Fruit fly (Drosophila melanogaster) whole organism, embryonic: ENCODE measurements around the gene CG13032.

ENCODE experiments used
- Ada2b ChIP-seq: fragments of 200-800 bp; sonication (Bioruptor generic); IDR thresholded peaks from 2 replicates; pipeline ENCODE4 v1.3.6; 2022; ENCODE audit warnings: missing biosample characterization, missing genetic modification characterization
- B-H1 ChIP-seq: fragments of 200-800 bp; sonication (Bioruptor generic); IDR thresholded peaks from 3 replicates; pipeline ENCODE4 v1.3.6; 2022; ENCODE audit warnings: missing biosample characterization, missing genetic modification characterization
- CG10979 ChIP-seq: fragments of 200-800 bp; sonication (Bioruptor generic); optimal IDR thresholded peaks from 2 replicates; lab custom pipeline; 2018; ENCODE audit warnings: missing biosample characterization, mild to moderate bottlenecking, missing genetic modification characterization, moderate library complexity
- CG11560 ChIP-seq: fragments of 200-800 bp; sonication (Bioruptor generic); IDR thresholded peaks from 3 replicates; pipeline ENCODE4 v1.3.6; 2022; ENCODE audit warnings: missing biosample characterization, missing genetic modification characterization
- CG12155 ChIP-seq: fragments of 200-800 bp; sonication (Bioruptor generic); optimal IDR thresholded peaks from 3 replicates; lab custom pipeline; 2016; ENCODE audit warnings: missing biosample characterization, missing genetic modification characterization
- CG16863 ChIP-seq: fragments of 200-800 bp; sonication (Bioruptor generic); optimal IDR thresholded peaks from 3 replicates; lab custom pipeline; 2016; ENCODE audit warnings: missing biosample characterization, missing genetic modification characterization
- CG17186 ChIP-seq: fragments of 200-800 bp; sonication (Bioruptor generic); optimal IDR thresholded peaks from 3 replicates; lab custom pipeline; 2017; ENCODE audit warnings: missing biosample characterization, missing genetic modification reagents, missing genetic modification characterization
- CG17829 ChIP-seq: fragments of 200-800 bp; optimal IDR thresholded peaks from 2 replicates; lab custom pipeline; 2019; ENCODE audit warnings: missing biosample characterization, mild to moderate bottlenecking, missing genetic modification characterization, moderate library complexity
- CG1792 ChIP-seq: fragments of 200-800 bp; sonication (Bioruptor generic); optimal IDR thresholded peaks from 2 replicates; lab custom pipeline; 2016; ENCODE audit warnings: missing biosample characterization, missing genetic modification characterization
- CG1832 ChIP-seq: fragments of 200-800 bp; sonication (Bioruptor generic); optimal IDR thresholded peaks from 2 replicates; lab custom pipeline; 2017; ENCODE audit warnings: missing biosample characterization, mild to moderate bottlenecking, missing genetic modification characterization, inconsistent platforms
- CG18476 ChIP-seq: fragments of 200-800 bp; sonication (Bioruptor generic); optimal IDR thresholded peaks from 2 replicates; lab custom pipeline; 2016; ENCODE audit warnings: missing biosample characterization, mild to moderate bottlenecking, missing genetic modification characterization
- CG2202 ChIP-seq: fragments of 200-800 bp; sonication (Bioruptor generic); optimal IDR thresholded peaks from 2 replicates; lab custom pipeline; 2018; ENCODE audit warnings: missing biosample characterization, mild to moderate bottlenecking, missing genetic modification characterization
- CG2678 ChIP-seq: fragments of 200-800 bp; sonication (Bioruptor generic); optimal IDR thresholded peaks from 3 replicates; lab custom pipeline; 2019; ENCODE audit warnings: missing biosample characterization, mild to moderate bottlenecking, missing genetic modification characterization, moderate library complexity
- CG42726 ChIP-seq: fragments of 200-800 bp; sonication (Bioruptor generic); IDR thresholded peaks from 2 replicates; pipeline ENCODE4 v1.3.6; 2022; ENCODE audit warnings: missing biosample characterization, missing genetic modification characterization; ENCODE audit not compliant: partially characterized antibody
- CG4328 ChIP-seq: fragments of 200-800 bp; sonication (Bioruptor generic); optimal IDR thresholded peaks from 3 replicates; lab custom pipeline; 2017; ENCODE audit warnings: missing biosample characterization, missing genetic modification reagents, missing genetic modification characterization
- CG4617 ChIP-seq: fragments of 200-800 bp; sonication (Bioruptor generic); optimal IDR thresholded peaks from 3 replicates; lab custom pipeline; 2016; ENCODE audit warnings: missing biosample characterization, missing genetic modification characterization, borderline replicate concordance
- CG9876 ChIP-seq: fragments of 200-800 bp; sonication (Bioruptor generic); optimal IDR thresholded peaks from 2 replicates; lab custom pipeline; 2016; ENCODE audit warnings: missing biosample characterization, missing genetic modification characterization
- CTCF ChIP-seq: fragments of 200-800 bp; sonication (Bioruptor generic); optimal IDR thresholded peaks from 2 replicates; lab custom pipeline; 2017; ENCODE audit warnings: missing biosample characterization, mild to moderate bottlenecking, missing genetic modification characterization, moderate library complexity
- CrebB ChIP-seq: fragments of 200-800 bp; sonication (Bioruptor generic); optimal IDR thresholded peaks from 3 replicates; lab custom pipeline; 2018; ENCODE audit warnings: missing biosample characterization, mild to moderate bottlenecking, missing genetic modification characterization
- D ChIP-seq, 2 experiments: fragments of 200-800 bp in 1 of 2; fragments of >200 bp in 1 of 2; sonication (Bioruptor generic) in 1 of 2; optimal IDR thresholded peaks; 2 replicates in 1 of 2; 3 replicates in 1 of 2; lab custom pipeline; 2017; ENCODE audit warnings: mild to moderate bottlenecking in 1 of 2, missing biosample characterization in 1 of 2, missing genetic modification characterization in 1 of 2, missing genetic modification reagents in 1 of 2
- Dip2 ChIP-seq: fragments of 200-800 bp; sonication (Bioruptor generic); IDR thresholded peaks from 2 replicates; pipeline ENCODE4 v1.3.6; 2022; ENCODE audit warnings: missing biosample characterization, missing genetic modification characterization
- Dll ChIP-seq: fragments of 200-800 bp; sonication (Bioruptor generic); IDR thresholded peaks from 4 replicates; pipeline ENCODE4 v1.3.6; 2022; ENCODE audit warnings: missing biosample characterization, missing genetic modification characterization; ENCODE audit not compliant: partially characterized antibody
- Fer1 ChIP-seq: fragments of 200-800 bp; sonication (Bioruptor generic); optimal IDR thresholded peaks from 2 replicates; lab custom pipeline; 2017; ENCODE audit warnings: missing biosample characterization, mild to moderate bottlenecking, missing genetic modification characterization
- GATAe ChIP-seq: fragments of 200-800 bp; sonication (Bioruptor generic); conservative IDR thresholded peaks from 2 replicates; pipeline ENCODE4 v1.3.6; 2022; ENCODE audit warnings: missing biosample characterization, missing genetic modification characterization
- HLH3B ChIP-seq: fragments of 200-800 bp; sonication (Bioruptor generic); IDR thresholded peaks from 2 replicates; pipeline ENCODE4 v1.3.6; 2022; ENCODE audit warnings: missing biosample characterization, missing genetic modification characterization
- MBD-R2 ChIP-seq: fragments of 200-800 bp; sonication (Bioruptor generic); IDR thresholded peaks from 2 replicates; pipeline ENCODE4 v1.3.6; 2022; ENCODE audit warnings: missing biosample characterization, missing genetic modification characterization
- Mad ChIP-seq: fragments of 200-800 bp; sonication (Bioruptor generic); optimal IDR thresholded peaks from 2 replicates; lab custom pipeline; 2016; ENCODE audit warnings: missing biosample characterization, missing genetic modification characterization
- Mes4 ChIP-seq: fragments of 200-800 bp; sonication (Bioruptor generic); optimal IDR thresholded peaks from 2 replicates; lab custom pipeline; 2016; ENCODE audit warnings: missing biosample characterization, missing genetic modification characterization
- Neu2 ChIP-seq: fragments of 200-800 bp; sonication (Bioruptor generic); optimal IDR thresholded peaks from 3 replicates; lab custom pipeline; 2016; ENCODE audit warnings: missing biosample characterization, missing genetic modification characterization, borderline replicate concordance
- Oli ChIP-seq: fragments of 200-800 bp; sonication (Bioruptor generic); optimal IDR thresholded peaks from 2 replicates; lab custom pipeline; 2018; ENCODE audit warnings: missing biosample characterization, mild to moderate bottlenecking, missing genetic modification characterization, moderate library complexity
- Pdp1 ChIP-seq, 2 experiments: fragments of 200-800 bp; sonication (Bioruptor generic); optimal IDR thresholded peaks; 3 replicates each; lab custom pipeline; 2016; ENCODE audit warnings: missing biosample characterization in 2 of 2, missing genetic modification characterization in 2 of 2, mild to moderate bottlenecking in 1 of 2, moderate library complexity in 1 of 2
- Poxn ChIP-seq: fragments of 200-800 bp; sonication (Bioruptor generic); IDR thresholded peaks from 2 replicates; pipeline ENCODE4 v1.3.6; 2022; ENCODE audit warnings: missing biosample characterization, missing genetic modification characterization
- Ptx1 ChIP-seq: fragments of 200-800 bp; sonication (Bioruptor generic); IDR thresholded peaks from 2 replicates; pipeline ENCODE4 v1.3.6; 2022; ENCODE audit warnings: missing biosample characterization, missing genetic modification characterization
- Rx ChIP-seq: fragments of 200-800 bp; sonication (Bioruptor generic); IDR thresholded peaks from 2 replicates; pipeline ENCODE4 v1.3.6; 2022; ENCODE audit warnings: missing biosample characterization, missing genetic modification characterization
- Xbp1 ChIP-seq: fragments of 200-800 bp; sonication (Bioruptor generic); optimal IDR thresholded peaks from 3 replicates; lab custom pipeline; 2016; ENCODE audit warnings: missing biosample characterization, mild to moderate bottlenecking, missing genetic modification characterization
- az2 ChIP-seq: fragments of 200-800 bp; sonication (Bioruptor generic); optimal IDR thresholded peaks from 3 replicates; lab custom pipeline; 2016; ENCODE audit warnings: missing biosample characterization, missing genetic modification characterization
- danr ChIP-seq: fragments of 200-800 bp; sonication (Bioruptor generic); IDR thresholded peaks from 2 replicates; pipeline ENCODE4 v1.3.6; 2022; ENCODE audit warnings: missing biosample characterization, missing genetic modification characterization
- fd3F ChIP-seq: fragments of 200-800 bp; sonication (Bioruptor generic); optimal IDR thresholded peaks from 2 replicates; lab custom pipeline; 2018; ENCODE audit warnings: missing biosample characterization, mild to moderate bottlenecking, missing genetic modification characterization, moderate library complexity
- grau ChIP-seq: fragments of 200-800 bp; optimal IDR thresholded peaks from 3 replicates; lab custom pipeline; 2019; ENCODE audit warnings: missing biosample characterization, mild to moderate bottlenecking, missing genetic modification characterization, moderate library complexity
- ham ChIP-seq: fragments of 200-800 bp; sonication (Bioruptor generic); IDR thresholded peaks from 2 replicates; pipeline ENCODE4 v1.3.6; 2022; ENCODE audit warnings: missing biosample characterization, missing genetic modification characterization
- hb ChIP-seq: fragments of 200-800 bp; sonication (Bioruptor generic); IDR thresholded peaks from 3 replicates; pipeline ENCODE4 v1.3.6; 2022; ENCODE audit warnings: missing biosample characterization, missing genetic modification characterization; ENCODE audit not compliant: partially characterized antibody
- kni ChIP-seq: fragments of 200-800 bp; sonication (Bioruptor generic); optimal IDR thresholded peaks from 3 replicates; lab custom pipeline; 2017; ENCODE audit warnings: mild to moderate bottlenecking, missing biosample characterization, missing genetic modification reagents, missing genetic modification characterization
- lmd ChIP-seq: fragments of 200-800 bp; sonication (Bioruptor generic); IDR thresholded peaks from 2 replicates; pipeline ENCODE4 v1.3.6; 2022; ENCODE audit warnings: missing biosample characterization, missing genetic modification characterization
- luna ChIP-seq: fragments of 200-800 bp; sonication (Bioruptor generic); optimal IDR thresholded peaks from 2 replicates; lab custom pipeline; 2016; ENCODE audit warnings: missing biosample characterization, missing genetic modification characterization
- org-1 ChIP-seq: fragments of 200-800 bp; sonication (Bioruptor generic); optimal IDR thresholded peaks from 2 replicates; lab custom pipeline; 2017; ENCODE audit warnings: missing biosample characterization, missing genetic modification characterization
- psq ChIP-seq: fragments of 200-800 bp; sonication (Bioruptor generic); optimal IDR thresholded peaks from 2 replicates; lab custom pipeline; 2017; ENCODE audit warnings: missing biosample characterization, missing genetic modification characterization
- sisA ChIP-seq: fragments of 200-800 bp; sonication (Bioruptor generic); IDR thresholded peaks from 2 replicates; pipeline ENCODE4 v1.3.6; 2022; ENCODE audit warnings: missing biosample characterization, missing genetic modification characterization
- slbo ChIP-seq: fragments of 200-800 bp; sonication (Bioruptor generic); IDR thresholded peaks from 2 replicates; pipeline ENCODE4 v1.3.6; 2022; ENCODE audit warnings: missing biosample characterization, missing genetic modification characterization
- sna ChIP-seq: fragments of 200-800 bp; sonication (Bioruptor generic); IDR thresholded peaks from 2 replicates; pipeline ENCODE4 v1.3.6; 2022; ENCODE audit warnings: missing biosample characterization, missing genetic modification characterization; ENCODE audit not compliant: partially characterized antibody
- trem ChIP-seq: fragments of 200-800 bp; optimal IDR thresholded peaks from 3 replicates; lab custom pipeline; 2019; ENCODE audit warnings: missing biosample characterization, mild to moderate bottlenecking, missing genetic modification characterization, moderate library complexity
- vvl ChIP-seq: fragments of 200-800 bp; sonication (Bioruptor generic); IDR thresholded peaks from 2 replicates; pipeline ENCODE4 v1.3.6; 2022; ENCODE audit warnings: missing biosample characterization, missing genetic modification characterization

CG13032 gene

DNA sequence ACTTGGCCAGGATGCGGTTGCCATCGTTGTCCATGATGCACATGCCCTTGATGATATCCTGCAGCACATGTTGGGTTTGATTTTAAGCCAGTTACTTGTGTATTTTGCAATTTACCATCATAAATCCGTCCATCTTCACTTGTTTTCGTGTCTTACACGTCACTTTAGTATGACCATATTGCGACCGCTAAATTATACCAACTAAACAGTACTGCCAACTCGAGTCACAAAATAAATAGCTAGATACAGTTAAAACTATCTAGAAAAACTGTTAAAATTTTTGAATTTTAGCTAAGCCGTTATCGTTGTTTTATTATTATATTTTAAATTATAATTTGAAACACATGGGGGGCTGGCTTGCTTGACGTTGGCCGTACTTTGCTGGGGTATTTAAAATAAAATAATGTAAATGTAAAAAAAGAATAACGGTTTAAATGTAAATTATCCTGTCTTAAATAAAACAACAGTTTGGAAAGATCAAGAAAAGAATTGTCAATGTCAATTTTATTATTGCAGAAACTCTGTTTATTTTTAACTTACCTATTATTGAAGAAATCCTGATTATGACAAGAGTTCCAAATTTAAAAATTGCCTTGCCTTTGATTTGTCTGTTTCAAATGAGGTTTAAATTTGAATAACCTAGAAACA, at the start of gene CG13032, which contains the start of gene zetaCOP:
CG13032 (plus strand) TSS at position 598 of the 648 bp plus-strand sequence.
zetaCOP (minus strand) TSS at position 189 of the 648 bp plus-strand sequence.
- TF ChIP-seq HLH3B = no peak
- no peak for TF ChIP-seq hb (GFP tag; lab: Robert Waterston, UW)
- TF ChIP-seq Poxn (GFP tag; lab: Robert Waterston, UW) = no peak
- no peak for TF ChIP-seq CG2678 (tag; lab: Kevin White, UChicago)
- no peak for TF ChIP-seq CTCF (GFP tag; lab: Kevin White, UChicago)
- no peak for TF ChIP-seq grau
- TF ChIP-seq CG4328 (GFP tag; lab: Kevin White, UChicago) = no peak
- TF ChIP-seq MBD-R2 (GFP tag; lab: Robert Waterston, UW) = peak; percentile 42; the same call in 1 of the 2 replicates
- TF ChIP-seq CrebB = no peak
- TF ChIP-seq Ada2b (GFP tag; lab: Robert Waterston, UW) = no peak
- TF ChIP-seq Ptx1 (GFP tag; lab: Robert Waterston, UW) = no peak
- no peak for TF ChIP-seq CG42726 (GFP tag; lab: Robert Waterston, UW)
- TF ChIP-seq CG12155 (GFP tag; lab: Kevin White, UChicago) = no peak
- TF ChIP-seq B-H1 (GFP tag; lab: Robert Waterston, UW) = no peak
- TF ChIP-seq sisA = no peak
- TF ChIP-seq CG9876 = no peak
- no peak for TF ChIP-seq ham
- TF ChIP-seq CG1832 (GFP tag; lab: Kevin White, UChicago) = no peak
- no peak for TF ChIP-seq danr (GFP tag; lab: Robert Waterston, UW)
- no peak for TF ChIP-seq Rx (GFP tag; lab: Robert Waterston, UW)
- no peak for TF ChIP-seq CG17186 (GFP tag; lab: Kevin White, UChicago)
- no peak for TF ChIP-seq vvl (GFP tag; lab: Robert Waterston, UW)
- no peak for TF ChIP-seq Neu2 (GFP tag; lab: Kevin White, UChicago)
- TF ChIP-seq CG1792 = no peak
- TF ChIP-seq Fer1 (GFP tag; lab: Kevin White, UChicago) = no peak
- TF ChIP-seq psq (GFP tag; lab: Kevin White, UChicago) = no peak
- no peak for TF ChIP-seq CG2202 (tag; lab: Kevin White, UChicago)
- no peak for TF ChIP-seq Mes4
- no peak for TF ChIP-seq Oli (tag; lab: Kevin White, UChicago)
- peak; percentile 45 for TF ChIP-seq Xbp1 (GFP tag; lab: Kevin White, UChicago)
- TF ChIP-seq Dll (GFP tag; lab: Robert Waterston, UW) = no peak
- peak; percentile 99 for TF ChIP-seq trem (tag; lab: Kevin White, UChicago)
- no peak for TF ChIP-seq CG11560 (tag; lab: Robert Waterston, UW)
- peak; percentile 30 for TF ChIP-seq CG4617 (GFP tag; lab: Kevin White, UChicago)
- no peak for TF ChIP-seq kni (GFP tag; lab: Kevin White, UChicago)
- TF ChIP-seq CG16863 (GFP tag; lab: Kevin White, UChicago) = no peak
- TF ChIP-seq org-1 (GFP tag; lab: Kevin White, UChicago) = no peak
- TF ChIP-seq Dip2 (GFP tag; lab: Robert Waterston, UW) = no peak
- no peak for TF ChIP-seq sna (GFP tag; lab: Robert Waterston, UW)
- no peak for TF ChIP-seq CG18476
- no peak for TF ChIP-seq CG17829 (tag; lab: Kevin White, UChicago)
- TF ChIP-seq az2 (GFP tag; lab: Kevin White, UChicago) = no peak
- TF ChIP-seq slbo (GFP tag; lab: Robert Waterston, UW) = no peak
- no peak for TF ChIP-seq GATAe (GFP tag; lab: Robert Waterston, UW)
- no peak for TF ChIP-seq Mad (GFP tag; lab: Kevin White, UChicago)
- TF ChIP-seq Pdp1 (GFP tag; optimal IDR thresholded peaks at IDR 0.05; lab: Kevin White, UChicago) = no peak
- TF ChIP-seq lmd = no peak
- TF ChIP-seq D (optimal IDR thresholded peaks at IDR 0.05; lab: Kevin White, UChicago) = no peak
- no peak for TF ChIP-seq D (GFP tag; optimal IDR thresholded peaks at IDR 0.05; lab: Kevin White, UChicago)
- TF ChIP-seq fd3F = no peak
- no peak for TF ChIP-seq CG10979 (tag; lab: Kevin White, UChicago)
- TF ChIP-seq luna (GFP tag; lab: Kevin White, UChicago) = no peak
